Worm (Caenorhabditis elegans): ENCODE results near the gene clik-1.

Gene clik-1

DNA sequence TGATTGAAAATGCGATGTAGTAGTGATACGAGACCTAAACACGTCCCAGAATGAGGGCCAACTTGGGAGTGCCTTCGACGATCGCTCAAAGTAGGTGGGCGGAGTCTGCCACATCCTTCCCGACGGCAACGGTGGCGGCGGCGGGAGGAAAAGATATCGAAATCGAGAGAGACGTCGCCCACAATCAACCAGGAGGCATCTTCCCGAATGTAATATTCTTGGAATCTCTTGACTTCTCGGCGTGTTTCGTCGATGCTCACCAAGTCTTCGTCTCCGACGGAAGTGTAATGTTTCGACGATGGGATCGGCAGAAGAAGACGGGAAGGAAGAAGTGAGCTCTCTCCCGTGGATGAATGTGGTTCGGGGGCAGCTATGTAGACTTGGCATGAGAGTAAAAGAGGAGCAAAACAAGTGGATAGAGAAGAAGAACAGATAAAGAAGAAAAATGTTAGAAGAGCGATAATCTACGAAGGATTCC lies at the start of gene clik-1, which contains the start of gene T25F10.1:
Gene clik-1, minus strand, starts transcription at position 281 of the 478 bp plus-strand sequence.
Gene T25F10.1, plus strand, starts transcription at position 51 of the 478 bp plus-strand sequence.
- TF ChIP-seq ccch-3 (GFP tag; optimal IDR thresholded peaks at IDR 0.05): no peak

DNA sequence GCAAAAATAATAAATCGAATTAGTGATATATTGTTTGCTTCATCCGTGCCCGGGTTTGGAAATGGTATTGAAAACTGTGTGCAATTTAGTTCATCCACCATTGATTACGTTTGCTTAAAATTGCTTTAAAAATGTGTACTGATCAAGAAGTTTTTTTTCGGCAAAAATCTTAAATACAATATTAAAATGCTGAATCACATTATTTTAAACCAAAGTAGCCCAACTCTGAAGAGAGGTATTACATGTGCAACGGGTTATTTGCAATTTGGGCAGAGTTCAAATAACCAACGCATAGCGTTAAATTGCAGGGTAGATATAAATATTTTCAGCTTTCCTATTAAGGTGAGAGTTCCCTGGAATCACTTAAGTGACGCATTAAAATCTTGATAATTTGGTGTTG lies 48.7 kb upstream of the clik-1 start, which contains the start of gene dmsr-14:
Gene dmsr-14, minus strand, starts transcription at position 101 of the 400 bp plus-strand sequence.
- TF ChIP-seq xnd-1 (tag; optimal IDR thresholded peaks at IDR 0.05) (no peak), lir-1 (GFP tag; conservative IDR thresholded peaks at IDR 0.05) (no peak)

DNA sequence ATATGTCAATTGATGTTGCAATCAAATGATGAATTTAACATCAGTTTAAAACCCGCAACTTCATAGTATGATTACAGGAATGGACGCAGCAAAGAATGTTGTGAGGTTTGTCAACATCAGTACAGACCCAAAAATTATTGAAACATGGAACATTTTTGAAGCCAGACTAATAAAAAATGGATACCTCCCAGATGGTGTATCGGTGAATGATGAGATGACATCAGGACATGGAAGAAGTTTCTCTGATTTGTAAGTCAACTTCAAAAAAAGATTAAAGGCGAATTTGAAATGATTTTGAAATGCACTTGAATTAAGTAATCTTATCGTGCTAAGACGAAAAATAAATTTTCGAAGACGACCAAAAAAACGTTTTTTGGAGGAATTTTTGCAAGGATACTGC lies 45.3 kb upstream of the clik-1 start:
- no peak for TF ChIP-seq bed-2 (GFP tag; IDR thresholded peaks at IDR 0.05)
- no peak for TF ChIP-seq ztf-18 (tag; optimal IDR thresholded peaks at IDR 0.05)
- TF ChIP-seq unc-130 (GFP tag; optimal IDR thresholded peaks at IDR 0.05): no peak
- no peak for TF ChIP-seq ceh-91 (GFP tag; IDR thresholded peaks at IDR 0.05)
- no peak for TF ChIP-seq F39B2.1 (GFP tag; IDR thresholded peaks at IDR 0.05)
- TF ChIP-seq B0035.1 (tag; optimal IDR thresholded peaks at IDR 0.05): no peak
- TF ChIP-seq B0261.1 (tag; optimal IDR thresholded peaks at IDR 0.05): no peak
- TF ChIP-seq cebp-2 (GFP tag; IDR thresholded peaks at IDR 0.05): no peak
- no peak for TF ChIP-seq T07F8.4 (tag; optimal IDR thresholded peaks at IDR 0.05)
- no peak for TF ChIP-seq ceh-79 (tag; optimal IDR thresholded peaks at IDR 0.05)
- no peak for TF ChIP-seq snpc-1.1 (tag; optimal IDR thresholded peaks at IDR 0.05; ENCODE audit: insufficient read depth)
- no peak for TF ChIP-seq let-526 (GFP tag; IDR thresholded peaks at IDR 0.05)

DNA sequence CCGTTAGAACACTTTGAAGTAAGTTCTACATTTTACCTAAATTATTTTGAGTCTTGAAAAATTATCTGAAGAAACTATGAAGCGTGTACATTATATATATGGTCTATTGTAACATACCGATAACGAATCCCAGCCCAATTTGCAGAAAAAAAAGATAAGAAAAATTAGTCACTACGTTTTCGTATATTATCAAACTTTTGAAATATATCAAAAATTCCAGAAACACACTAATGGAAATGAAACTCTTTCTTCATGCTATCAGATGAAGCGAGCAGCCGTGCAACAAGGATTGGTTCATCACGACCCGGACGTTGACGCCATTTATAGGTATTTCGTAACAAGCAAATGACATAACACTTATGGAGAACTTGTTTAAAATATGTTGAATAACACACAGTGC lies 43.3 kb upstream of the clik-1 start:
- TF ChIP-seq ceh-40 (GFP tag; IDR thresholded peaks at IDR 0.05) (0 out of 2 replicates have a peak, but pooled peaks have one; percentile 10), B0035.1 (tag; optimal IDR thresholded peaks at IDR 0.05) (no peak), ets-4 (GFP tag; optimal IDR thresholded peaks at IDR 0.05) (peak; percentile 81), nhr-80 (tag; optimal IDR thresholded peaks at IDR 0.05) (peak; percentile 91), F55B11.4 (tag; optimal IDR thresholded peaks at IDR 0.05; ENCODE audit: borderline replicate concordance, insufficient read depth) (no peak), gei-17 (GFP tag; optimal IDR thresholded peaks at IDR 0.05) (no peak), cebp-1 (GFP tag; IDR thresholded peaks at IDR 0.05) (0 out of 2 replicates have a peak, but pooled peaks have one; percentile 34), cebp-1 (tag; optimal IDR thresholded peaks at IDR 0.05) (no peak), mxl-1 (tag; optimal IDR thresholded peaks at IDR 0.05) (no peak)

DNA sequence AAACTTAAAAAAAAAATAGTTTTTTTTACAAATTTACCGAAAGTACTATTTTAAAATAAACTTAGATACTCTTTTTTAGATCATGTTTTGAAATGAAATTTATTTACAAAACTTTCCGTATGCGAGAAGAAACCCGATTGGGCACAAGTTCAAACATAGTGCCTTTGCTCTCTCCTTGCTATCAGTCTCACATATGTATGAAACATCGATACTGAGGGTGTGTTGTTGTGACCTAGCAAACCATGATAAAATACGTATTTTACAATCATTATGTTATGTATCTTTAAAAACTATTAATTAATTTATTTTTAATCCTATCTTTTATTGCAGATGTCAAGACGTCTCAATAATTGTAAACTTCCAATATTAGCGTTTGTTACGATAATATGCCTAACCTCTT lies 41.6 kb upstream of the clik-1 start:
- TF ChIP-seq tlf-1 (GFP tag; optimal IDR thresholded peaks at IDR 0.05) (no peak), nhr-80 (tag; optimal IDR thresholded peaks at IDR 0.05) (peak; percentile 48)

DNA sequence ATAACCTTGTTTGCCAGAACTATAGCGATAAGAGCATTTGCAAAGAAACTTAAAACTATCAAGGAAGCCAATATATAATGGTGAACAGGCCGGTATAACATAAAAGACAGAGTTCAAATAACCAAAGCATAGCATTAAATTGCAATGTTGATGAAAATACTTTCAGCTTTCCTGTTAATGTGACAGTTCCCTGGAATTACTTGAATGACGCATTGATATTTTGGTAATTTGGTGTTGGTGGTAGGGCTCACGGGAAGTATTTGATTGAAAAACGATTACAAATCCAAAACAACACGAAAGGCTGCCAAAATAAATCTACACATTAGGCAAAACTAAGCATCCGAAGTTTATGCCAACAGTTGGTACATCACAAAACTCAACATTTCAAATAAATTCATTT lies 40.4 kb upstream of the clik-1 start, which contains the start of gene dmsr-16:
Gene dmsr-16, minus strand, starts transcription at position 101 of the 400 bp plus-strand sequence.
- TF ChIP-seq B0336.3 (GFP tag; IDR thresholded peaks at IDR 0.05): no peak
- no peak for TF ChIP-seq pbrm-1 (GFP tag; IDR thresholded peaks at IDR 0.05)
- TF ChIP-seq F23B12.7 (tag; optimal IDR thresholded peaks at IDR 0.05; ENCODE audit: insufficient read depth): no peak
- TF ChIP-seq nhr-179 (tag; optimal IDR thresholded peaks at IDR 0.05): no peak
- no peak for TF ChIP-seq nfya-1 (tag; optimal IDR thresholded peaks at IDR 0.05; ENCODE audit: borderline replicate concordance, insufficient read depth)
- no peak for TF ChIP-seq athp-1 (tag; optimal IDR thresholded peaks at IDR 0.05)
- TF ChIP-seq Y95B8A.8 (GFP tag; IDR thresholded peaks at IDR 0.05): no peak
- no peak for TF ChIP-seq F57C9.4 (tag; optimal IDR thresholded peaks at IDR 0.05)
- no peak for TF ChIP-seq bed-2 (GFP tag; IDR thresholded peaks at IDR 0.05)
- no peak for TF ChIP-seq dpl-1 (GFP tag; optimal IDR thresholded peaks at IDR 0.05)
- TF ChIP-seq nhr-80 (tag; optimal IDR thresholded peaks at IDR 0.05): no peak
- TF ChIP-seq lin-26 (GFP tag; IDR thresholded peaks at IDR 0.05): no peak
- TF ChIP-seq attf-5 (GFP tag; optimal IDR thresholded peaks at IDR 0.05): no peak
- no peak for TF ChIP-seq F55B11.4 (tag; optimal IDR thresholded peaks at IDR 0.05; ENCODE audit: borderline replicate concordance, insufficient read depth)

Data from whole organism, young adult.